Worm (Caenorhabditis elegans): Measurements from ENCODE around the gene acn-1.

acn-1 gene

DNA sequence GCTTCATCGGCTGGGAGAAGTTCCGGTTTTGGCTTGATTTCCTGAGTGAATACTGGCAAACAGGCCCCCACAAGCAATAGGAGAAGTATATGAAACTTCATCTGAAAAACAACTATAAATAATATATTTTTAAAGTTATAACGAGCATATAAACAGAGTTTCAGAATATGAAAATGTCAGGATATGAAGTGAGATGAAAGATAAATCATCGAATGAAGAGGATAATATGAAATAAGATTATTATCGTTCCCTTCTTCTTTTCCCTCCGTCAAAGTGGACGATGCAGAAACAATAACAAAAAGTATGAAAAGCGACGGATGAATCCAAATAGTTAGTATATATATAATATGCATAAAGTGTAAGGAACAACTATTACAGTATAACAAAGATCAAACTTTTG lies at the start of gene acn-1:
acn-1 (minus strand) TSS at position 101 of the 400 bp plus-strand sequence.
- TF ChIP-seq elt-1 (tag; optimal IDR thresholded peaks at IDR 0.05; ENCODE audit: borderline replicate concordance, insufficient read depth), result no peak
- TF ChIP-seq unc-120 (tag; optimal IDR thresholded peaks at IDR 0.05; ENCODE audit: poor library complexity, severe bottlenecking), result no peak
- no peak for TF ChIP-seq bed-3 (GFP tag; optimal IDR thresholded peaks at IDR 0.05)
- no peak for TF ChIP-seq sptf-1 (tag; optimal IDR thresholded peaks at IDR 0.05)
- TF ChIP-seq blmp-1 (tag; optimal IDR thresholded peaks at IDR 0.05), result no peak
- TF ChIP-seq drap-1 (GFP tag; optimal IDR thresholded peaks at IDR 0.05), result no peak
- no peak for TF ChIP-seq ceh-83 (GFP tag; optimal IDR thresholded peaks at IDR 0.05)

DNA sequence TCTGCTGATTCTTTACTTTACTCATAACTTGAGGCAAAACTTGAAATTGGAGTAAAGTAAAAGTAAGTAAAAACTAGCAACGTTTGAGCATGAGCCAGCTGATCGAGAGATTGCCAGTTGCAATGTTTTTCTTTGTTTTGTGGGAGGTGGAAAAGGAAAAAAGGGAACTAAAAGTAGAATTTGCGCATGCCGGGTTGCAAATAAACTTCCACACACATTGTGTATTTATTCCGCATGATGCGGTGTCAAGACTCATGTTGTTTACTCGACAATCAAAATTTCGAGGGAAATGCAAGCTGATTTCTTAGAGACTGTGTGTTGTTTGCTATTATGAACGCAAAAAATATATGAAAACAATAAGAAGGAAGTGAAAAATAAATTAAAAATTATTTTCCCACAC lies 45.5 kb upstream of the acn-1 start:
- TF ChIP-seq pha-4 (tag; optimal IDR thresholded peaks at IDR 0.05) (peak; percentile 82), unc-120 (tag; optimal IDR thresholded peaks at IDR 0.05; ENCODE audit: poor library complexity, severe bottlenecking) (no peak)

DNA sequence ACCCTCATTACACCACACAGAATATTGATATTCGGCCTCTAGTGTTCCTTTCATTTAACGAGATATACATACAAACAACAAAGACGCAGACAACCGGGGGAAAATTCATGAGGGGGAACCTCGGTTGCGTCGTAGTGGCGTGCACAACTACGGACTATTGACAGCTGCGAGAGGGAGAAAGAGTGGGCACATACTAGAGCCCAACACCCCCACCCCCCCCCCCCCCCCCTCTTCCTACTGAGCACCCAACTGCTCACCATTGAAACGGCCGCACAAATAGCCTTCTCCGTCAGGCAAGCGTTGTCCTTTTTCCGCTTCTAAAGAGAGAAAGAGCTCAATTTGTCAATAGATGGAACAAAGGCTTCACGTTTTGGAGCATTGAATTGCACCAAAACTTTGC lies 43.3 kb upstream of the acn-1 start:
- TF ChIP-seq pha-4 (tag; optimal IDR thresholded peaks at IDR 0.05), result peak; percentile 32
- TF ChIP-seq sptf-1 (tag; optimal IDR thresholded peaks at IDR 0.05), result peak; percentile 69
- no peak for TF ChIP-seq nhr-2 (tag; optimal IDR thresholded peaks at IDR 0.05)
- TF ChIP-seq mls-2 (tag; optimal IDR thresholded peaks at IDR 0.05), result peak; percentile 82
- no peak for TF ChIP-seq sem-2 (GFP tag; optimal IDR thresholded peaks at IDR 0.05)
- peak; percentile 11 for TF ChIP-seq bed-3 (GFP tag; optimal IDR thresholded peaks at IDR 0.05)
- TF ChIP-seq hlh-1 (tag; optimal IDR thresholded peaks at IDR 0.05), result peak; percentile 34
- no peak for TF ChIP-seq lsy-2 (tag; optimal IDR thresholded peaks at IDR 0.05)
- peak; percentile 72 for TF ChIP-seq M03D4.4 (tag; optimal IDR thresholded peaks at IDR 0.05)
- no peak for TF ChIP-seq ceh-39 (tag; optimal IDR thresholded peaks at IDR 0.05)
- TF ChIP-seq ces-1 (GFP tag; optimal IDR thresholded peaks at IDR 0.05), result peak; percentile 73
- peak; percentile 73 for TF ChIP-seq drap-1 (GFP tag; optimal IDR thresholded peaks at IDR 0.05)
- TF ChIP-seq lin-32 (GFP tag; optimal IDR thresholded peaks at IDR 0.05), result peak; percentile 43
- no peak for TF ChIP-seq nhr-28 (tag; optimal IDR thresholded peaks at IDR 0.05)
- TF ChIP-seq ham-2 (GFP tag; optimal IDR thresholded peaks at IDR 0.05), result peak; percentile 42
- TF ChIP-seq unc-120 (tag; optimal IDR thresholded peaks at IDR 0.05; ENCODE audit: poor library complexity, severe bottlenecking), result peak; percentile 61
- TF ChIP-seq cnd-1 (tag; optimal IDR thresholded peaks at IDR 0.05), result peak; percentile 75

DNA sequence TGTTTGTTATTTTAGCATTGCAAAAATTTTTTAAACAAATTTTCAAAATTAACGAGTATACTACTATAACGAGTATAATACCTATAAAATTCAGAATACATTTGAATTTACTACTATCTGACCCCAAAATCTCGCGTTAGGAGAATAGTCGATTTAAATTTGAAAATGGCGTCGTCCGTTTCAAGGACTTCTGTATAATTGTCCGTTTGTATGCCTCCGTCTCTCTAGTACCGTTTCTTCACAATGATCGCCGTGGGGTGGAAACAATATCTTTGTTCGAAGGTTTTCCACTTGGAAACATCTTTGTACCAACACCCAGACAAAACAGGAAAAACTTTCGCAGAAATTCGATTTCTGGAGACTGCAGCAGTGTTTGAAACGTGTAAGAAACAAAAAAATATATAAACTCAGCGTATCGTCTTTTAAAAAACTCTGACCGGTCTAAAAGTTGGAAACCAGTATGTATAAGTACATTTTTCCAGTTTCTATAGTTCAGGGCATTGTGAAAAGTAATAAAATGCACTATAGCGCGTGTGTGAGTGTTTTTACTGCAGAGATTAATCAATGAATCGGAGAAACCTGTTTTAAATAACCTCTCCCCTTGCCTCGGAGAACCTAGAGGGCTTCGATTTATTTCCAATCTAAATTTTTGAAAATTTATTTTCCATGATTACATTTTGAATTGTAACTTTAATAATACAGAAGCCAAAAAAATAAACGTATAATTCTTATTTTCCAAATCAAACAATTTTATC lies 41.0 kb upstream of the acn-1 start:
- TF ChIP-seq mab-5 (tag; optimal IDR thresholded peaks at IDR 0.05), result no peak
- no peak for TF ChIP-seq blmp-1 (tag; optimal IDR thresholded peaks at IDR 0.05)
- TF ChIP-seq elt-3 (tag; optimal IDR thresholded peaks at IDR 0.05), result no peak
- no peak for TF ChIP-seq nhr-2 (tag; optimal IDR thresholded peaks at IDR 0.05)
- TF ChIP-seq lin-13 (tag; optimal IDR thresholded peaks at IDR 0.05), result no peak
- TF ChIP-seq mls-2 (tag; optimal IDR thresholded peaks at IDR 0.05), result no peak
- no peak for TF ChIP-seq sptf-1 (tag; optimal IDR thresholded peaks at IDR 0.05)
- TF ChIP-seq unc-62 (GFP tag; optimal IDR thresholded peaks at IDR 0.05), result no peak
- no peak for TF ChIP-seq ceh-43 (GFP tag; optimal IDR thresholded peaks at IDR 0.05)
- TF ChIP-seq flh-1 (GFP tag; optimal IDR thresholded peaks at IDR 0.05), result no peak
- no peak for TF ChIP-seq ham-2 (GFP tag; optimal IDR thresholded peaks at IDR 0.05)
- no peak for TF ChIP-seq lsy-2 (tag; optimal IDR thresholded peaks at IDR 0.05)
- TF ChIP-seq nhr-12 (tag; optimal IDR thresholded peaks at IDR 0.05), result no peak
- no peak for TF ChIP-seq nhr-237 (tag; optimal IDR thresholded peaks at IDR 0.05)
- TF ChIP-seq bed-3 (GFP tag; optimal IDR thresholded peaks at IDR 0.05), result no peak
- TF ChIP-seq snpc-4 (tag; optimal IDR thresholded peaks at IDR 0.05), result no peak
- TF ChIP-seq ces-1 (GFP tag; optimal IDR thresholded peaks at IDR 0.05), result no peak

DNA sequence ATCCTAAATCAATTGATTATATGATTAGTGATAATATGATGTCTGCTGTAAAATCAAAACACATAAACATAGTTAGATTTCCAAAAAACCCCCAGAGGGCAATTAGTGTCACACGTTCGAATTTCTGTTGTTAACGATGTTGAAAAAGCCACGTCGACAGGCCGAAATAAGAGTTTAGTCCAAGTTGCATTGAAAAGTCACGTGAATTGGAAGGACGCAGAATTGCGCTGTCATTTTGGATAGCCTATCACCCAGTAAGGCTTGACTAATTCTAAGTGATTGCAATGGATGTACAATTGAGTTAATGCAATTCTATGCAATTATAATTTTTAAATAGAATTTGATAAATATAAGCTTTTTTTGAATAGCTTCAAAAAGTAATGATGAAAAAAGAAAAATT lies 38.7 kb upstream of the acn-1 start:
- TF ChIP-seq nhr-237 (tag; optimal IDR thresholded peaks at IDR 0.05) (no peak), sem-2 (GFP tag; optimal IDR thresholded peaks at IDR 0.05) (no peak), mep-1 (tag; optimal IDR thresholded peaks at IDR 0.05) (no peak), elt-3 (tag; optimal IDR thresholded peaks at IDR 0.05) (no peak), blmp-1 (tag; optimal IDR thresholded peaks at IDR 0.05) (no peak), lsy-2 (tag; optimal IDR thresholded peaks at IDR 0.05) (no peak)

Measured in whole organism, mixed stage, embryonic.